Worm (Caenorhabditis elegans) whole organism, L3 larva: ENCODE data around the gene pho-8.

Source experiments
- R02D3.7 ChIP-seq: fragments of 150-350 bp; optimal IDR thresholded peaks from 2 replicates; lab custom pipeline; 2014; ENCODE audit warnings: missing biosample characterization, missing genetic modification characterization
- ZK546.5 ChIP-seq: sonication (generic microtip); optimal IDR thresholded peaks from 2 replicates; lab custom pipeline; 2017; ENCODE audit warnings: missing biosample characterization, missing genetic modification characterization
- aly-2 ChIP-seq: fragments of 150-350 bp; optimal IDR thresholded peaks from 2 replicates; lab custom pipeline; 2014; ENCODE audit warnings: missing biosample characterization, missing genetic modification characterization
- ama-1 ChIP-seq: fragments of 150-350 bp; optimal IDR thresholded peaks from 2 replicates; lab custom pipeline; 2018
- ceh-16 ChIP-seq: sonication (generic microtip); optimal IDR thresholded peaks from 2 replicates; lab custom pipeline; 2017; ENCODE audit warnings: missing biosample characterization, missing genetic modification characterization
- ceh-82 ChIP-seq: fragments of 150-350 bp; optimal IDR thresholded peaks from 2 replicates; lab custom pipeline; 2014; ENCODE audit warnings: missing biosample characterization, missing genetic modification characterization
- ceh-9 ChIP-seq: sonication (generic microtip); optimal IDR thresholded peaks from 2 replicates; lab custom pipeline; 2018; ENCODE audit warnings: missing biosample characterization, missing genetic modification characterization
- egl-5 ChIP-seq: fragments of 150-350 bp; optimal IDR thresholded peaks from 2 replicates; lab custom pipeline; 2017; ENCODE audit warnings: missing biosample characterization, missing genetic modification reagents, missing genetic modification characterization, inconsistent platforms
- elt-2 ChIP-seq: sonication (generic microtip); optimal IDR thresholded peaks from 2 replicates; lab custom pipeline; 2016; ENCODE audit warnings: missing genetic modification reagents, mild to moderate bottlenecking, missing genetic modification characterization, missing compliant biosample characterization
- elt-3 ChIP-seq, 3 experiments: fragments of 150-350 bp in 1 of 3; sonication (generic microtip) in 2 of 3; optimal IDR thresholded peaks; 2 replicates in 2 of 3; 4 replicates in 1 of 3; lab custom pipeline; 2014 to 2017; ENCODE audit warnings: missing biosample characterization in 3 of 3, missing genetic modification characterization in 3 of 3
- eor-1 ChIP-seq, 2 experiments: fragments of 150-350 bp; optimal IDR thresholded peaks; 2 replicates each; lab custom pipeline; 2014 to 2018; ENCODE audit warnings: missing biosample characterization in 2 of 2, missing genetic modification characterization in 2 of 2
- fkh-10 ChIP-seq: sonication (generic microtip); optimal IDR thresholded peaks from 2 replicates; lab custom pipeline; 2017; ENCODE audit warnings: missing biosample characterization, missing genetic modification reagents, missing genetic modification characterization
- fos-1 ChIP-seq: fragments of 150-350 bp; optimal IDR thresholded peaks from 2 replicates; lab custom pipeline; 2014; ENCODE audit warnings: missing biosample characterization, missing genetic modification characterization
- hmg-11 ChIP-seq: sonication (generic microtip); optimal IDR thresholded peaks from 2 replicates; lab custom pipeline; 2016; ENCODE audit warnings: missing genetic modification characterization, missing compliant biosample characterization
- jun-1 ChIP-seq: fragments of 150-350 bp; optimal IDR thresholded peaks from 2 replicates; lab custom pipeline; 2014; ENCODE audit warnings: missing biosample characterization, missing genetic modification reagents, missing genetic modification characterization
- lin-15B ChIP-seq: fragments of 150-350 bp; optimal IDR thresholded peaks from 2 replicates; lab custom pipeline; 2014; ENCODE audit warnings: missing biosample characterization, missing genetic modification characterization
- lin-39 ChIP-seq: fragments of 150-350 bp; optimal IDR thresholded peaks from 2 replicates; lab custom pipeline; 2018; ENCODE audit warnings: missing biosample characterization, missing genetic modification reagents, missing genetic modification characterization
- mdl-1 ChIP-seq: fragments of 150-350 bp; optimal IDR thresholded peaks from 2 replicates; lab custom pipeline; 2014; ENCODE audit warnings: missing biosample characterization, missing genetic modification characterization
- mml-1 ChIP-seq: fragments of 150-350 bp; sonication (generic microtip); optimal IDR thresholded peaks from 3 replicates; lab custom pipeline; 2014; ENCODE audit warnings: missing biosample characterization, missing genetic modification characterization
- nfya-1 ChIP-seq: sonication (generic microtip); optimal IDR thresholded peaks from 2 replicates; lab custom pipeline; 2017; ENCODE audit warnings: missing genetic modification characterization, mild to moderate bottlenecking, missing compliant biosample characterization, antibody characterized with exemption, moderate library complexity; ENCODE audit not compliant: insufficient read depth
- nhr-23 ChIP-seq: fragments of 150-350 bp; optimal IDR thresholded peaks from 2 replicates; lab custom pipeline; 2014; ENCODE audit warnings: missing biosample characterization, missing genetic modification reagents, missing genetic modification characterization
- nhr-237 ChIP-seq: fragments of 150-350 bp; optimal IDR thresholded peaks from 2 replicates; lab custom pipeline; 2014; ENCODE audit warnings: missing biosample characterization, missing genetic modification characterization
- nhr-25 ChIP-seq: sonication (generic microtip); optimal IDR thresholded peaks from 2 replicates; lab custom pipeline; 2017; ENCODE audit warnings: missing biosample characterization, missing genetic modification characterization
- nhr-67 ChIP-seq: fragments of 150-350 bp; optimal IDR thresholded peaks from 2 replicates; lab custom pipeline; 2014; ENCODE audit warnings: missing biosample characterization, missing genetic modification characterization
- nhr-77 ChIP-seq: fragments of 150-350 bp; optimal IDR thresholded peaks from 2 replicates; lab custom pipeline; 2014; ENCODE audit warnings: missing biosample characterization, missing genetic modification characterization
- pha-4 ChIP-seq: fragments of 150-350 bp; optimal IDR thresholded peaks from 2 replicates; lab custom pipeline; 2014; ENCODE audit warnings: missing biosample characterization, missing genetic modification reagents, missing genetic modification characterization
- pqm-1 ChIP-seq: fragments of 150-350 bp; optimal IDR thresholded peaks from 2 replicates; lab custom pipeline; 2017; ENCODE audit warnings: missing biosample characterization, missing genetic modification characterization, inconsistent platforms
- snpc-4 ChIP-seq: fragments of 150-350 bp; optimal IDR thresholded peaks from 2 replicates; lab custom pipeline; 2014; ENCODE audit warnings: missing biosample characterization, missing genetic modification characterization
- tbx-2 ChIP-seq: sonication (generic microtip); optimal IDR thresholded peaks from 2 replicates; lab custom pipeline; 2016; ENCODE audit warnings: mild to moderate bottlenecking, missing genetic modification characterization, missing compliant biosample characterization
- zag-1 ChIP-seq: fragments of 150-350 bp; optimal IDR thresholded peaks from 2 replicates; lab custom pipeline; 2014; ENCODE audit warnings: missing biosample characterization, missing genetic modification characterization
- ztf-11 ChIP-seq: fragments of 150-350 bp; optimal IDR thresholded peaks from 2 replicates; lab custom pipeline; 2014; ENCODE audit warnings: missing biosample characterization, missing genetic modification characterization
- ztf-4 ChIP-seq: fragments of 150-350 bp; optimal IDR thresholded peaks from 2 replicates; lab custom pipeline; 2014; ENCODE audit warnings: missing biosample characterization, missing genetic modification characterization

Gene pho-8

ce11 chrV:11843678-11844366 lies 10.4 kb downstream of the pho-8 start, which contains the start of gene nphp-4:
Gene nphp-4, minus strand, starts transcription at chrV:11843728.
- TF ChIP-seq ztf-11 (tag; lab: Kevin White, UChicago) (no peak), nhr-237 (no peak), aly-2 (tag; lab: Kevin White, UChicago) (no peak), mml-1 (tag; lab: Kevin White, UChicago) (no peak), snpc-4 (tag; lab: Kevin White, UChicago) (no peak), hmg-11 (tag; lab: Kevin White, UChicago) (no peak)

- TF ChIP-seq tbx-2 (tag; lab: Kevin White, UChicago) (peak; percentile 4), nhr-23 (tag; lab: Kevin White, UChicago) (peak; percentile 28), zag-1 (tag; lab: Kevin White, UChicago) (no peak), pha-4 (peak; percentile 40), eor-1 (tag; optimal IDR thresholded peaks at IDR 0.05; lab: Kevin White, UChicago) (no peak), mdl-1 (tag; lab: Kevin White, UChicago) (no peak), fkh-10 (GFP tag; lab: Kevin White, UChicago) (no peak), hmg-11 (tag; lab: Kevin White, UChicago) (peak; percentile 62), snpc-4 (tag; lab: Kevin White, UChicago) (peak; percentile 37), lin-39 (peak; percentile 42), elt-3 (tag; optimal IDR thresholded peaks at IDR 0.05; lab: Kevin White, UChicago) (no peak), nhr-25 (tag; lab: Kevin White, UChicago) (peak; percentile 59), nfya-1 (tag; lab: Kevin White, UChicago) (peak; percentile 42), nhr-67 (tag; lab: Kevin White, UChicago) (no peak), elt-2 (tag; lab: Kevin White, UChicago) (peak; percentile 8), fos-1 (tag; lab: Kevin White, UChicago) (peak; percentile 43), jun-1 (tag; lab: Kevin White, UChicago) (peak; percentile 8)
These were observed 11.4 kb downstream of the pho-8 start for ce11 chrV:11844828-11845227.

ce11 chrV:11845492-11845891 lies 12.1 kb downstream of the pho-8 start, which contains the start of gene hmp-1:
Gene hmp-1, plus strand, starts transcription at chrV:11845871.
- TF ChIP-seq nhr-237 (no peak), ZK546.5 (tag; lab: Kevin White, UChicago) (no peak), elt-2 (tag; lab: Kevin White, UChicago) (no peak), pha-4 (no peak), R02D3.7 (tag; lab: Kevin White, UChicago) (no peak), ztf-4 (tag; lab: Kevin White, UChicago) (no peak), lin-15B (tag; lab: Kevin White, UChicago) (no peak), ceh-16 (no peak)

ce11 chrV:11846969-11847368 lies 13.6 kb downstream of the pho-8 start:
- TF ChIP-seq ceh-9 (tag; lab: Kevin White, UChicago) = no peak
- TF ChIP-seq pha-4 = peak; percentile 77

- TF ChIP-seq elt-2 (tag; lab: Kevin White, UChicago) = peak; percentile 66
- peak; percentile 30 for TF ChIP-seq pqm-1 (tag; lab: Kevin White, UChicago)
- TF ChIP-seq ceh-82 (tag; lab: Kevin White, UChicago) = no peak
These were observed 16.0 kb downstream of the pho-8 start for ce11 chrV:11849408-11849807.

- peak; percentile 15 for TF ChIP-seq lin-39
- TF ChIP-seq ama-1 (lab: Kevin White, UChicago) = no peak
- TF ChIP-seq pha-4 = no peak
- TF ChIP-seq egl-5 = no peak
- no peak for TF ChIP-seq nhr-77 (tag; lab: Kevin White, UChicago)
These were observed 18.9 kb downstream of the pho-8 start for ce11 chrV:11852305-11852704.
